Fruit fly (Drosophila melanogaster): ENCODE results near the gene CG44574.

DNA sequence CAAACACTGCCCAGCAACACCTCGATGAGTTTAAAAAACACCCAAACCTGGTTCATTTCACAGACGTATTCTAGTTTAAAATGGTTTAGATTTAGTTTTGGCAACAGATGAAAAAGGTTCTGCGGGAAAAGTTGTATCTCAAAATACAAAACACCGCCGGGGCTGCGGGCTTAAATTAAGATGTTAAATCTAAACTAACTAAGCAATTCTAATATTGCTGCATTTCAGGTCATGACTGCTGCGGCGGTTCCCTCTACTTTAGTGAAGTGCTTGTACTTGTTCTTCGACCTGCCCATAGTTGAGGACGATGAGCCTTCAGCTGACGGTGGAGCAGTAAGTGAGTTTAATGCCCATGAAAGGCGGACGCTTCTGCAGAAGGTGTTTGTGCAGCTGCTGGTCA lies 26.6 kb downstream of the CG44574 start, which contains the start of gene CG14000:
- TF ChIP-seq h (GFP tag; optimal IDR thresholded peaks at IDR 0.05) (no peak), pan (optimal IDR thresholded peaks at IDR 0.05) (no peak), OdsH (GFP tag; optimal IDR thresholded peaks at IDR 0.05) (no peak), jim (GFP tag; optimal IDR thresholded peaks at IDR 0.05) (no peak), ey (GFP tag; optimal IDR thresholded peaks at IDR 0.05) (no peak)
